Fruit fly (Drosophila melanogaster) whole organism, wandering third instar larva: Measurements from ENCODE around the gene CG13813.

Experiments used
- Abd-B ChIP-seq: fragments of >200 bp; optimal IDR thresholded peaks from 2 replicates; lab custom pipeline; 2017; ENCODE audit warnings: missing biosample characterization, missing genetic modification characterization
- CG32264 ChIP-seq: fragments of 200-800 bp; sonication (Bioruptor generic); optimal IDR thresholded peaks from 2 replicates; lab custom pipeline; 2016; ENCODE audit warnings: missing biosample characterization, missing genetic modification characterization
- CG9705 ChIP-seq: fragments of 200-800 bp; sonication (Bioruptor generic); optimal IDR thresholded peaks from 2 replicates; lab custom pipeline; 2018; ENCODE audit warnings: missing biosample characterization, mild to moderate bottlenecking, missing genetic modification characterization
- CrebA ChIP-seq: fragments of 200-800 bp; sonication (Bioruptor generic); optimal IDR thresholded peaks from 2 replicates; lab custom pipeline; 2016; ENCODE audit warnings: missing biosample characterization, mild to moderate bottlenecking, missing genetic modification characterization, borderline replicate concordance
- Dfd ChIP-seq: fragments of >200 bp; optimal IDR thresholded peaks from 2 replicates; lab custom pipeline; 2017; ENCODE audit warnings: missing biosample characterization, missing genetic modification characterization
- Dif ChIP-seq: fragments of 200-275, 200-300 bp; sonication (Bioruptor generic); optimal IDR thresholded peaks from 2 replicates; lab custom pipeline; 2018; ENCODE audit warnings: missing biosample characterization, missing genetic modification characterization; ENCODE audit not compliant: partially characterized antibody
- GATAd ChIP-seq: sonication (Bioruptor generic); optimal IDR thresholded peaks from 2 replicates; lab custom pipeline; 2016; ENCODE audit warnings: missing biosample characterization, missing genetic modification characterization
- HLH106 ChIP-seq: fragments of 200-800 bp; optimal IDR thresholded peaks from 3 replicates; lab custom pipeline; 2019; ENCODE audit warnings: missing biosample characterization, mild to moderate bottlenecking, missing genetic modification characterization, moderate library complexity
- Hnf4 ChIP-seq: fragments of 200-800 bp; sonication (Bioruptor generic); optimal IDR thresholded peaks from 2 replicates; lab custom pipeline; 2016; ENCODE audit warnings: missing biosample characterization, mild to moderate bottlenecking, missing genetic modification characterization
- Hr78 ChIP-seq: fragments of >200 bp; optimal IDR thresholded peaks from 2 replicates; lab custom pipeline; 2017; ENCODE audit warnings: missing biosample characterization, missing genetic modification characterization
- Hr83 ChIP-seq: fragments of 200-300 bp; sonication (Bioruptor generic); optimal IDR thresholded peaks from 2 replicates; lab custom pipeline; 2016; ENCODE audit warnings: missing biosample characterization, mild to moderate bottlenecking, missing genetic modification characterization, moderate library complexity; ENCODE audit not compliant: poor library complexity, severe bottlenecking
- Jra ChIP-seq: sonication (Bioruptor generic); optimal IDR thresholded peaks from 2 replicates; lab custom pipeline; 2016; ENCODE audit warnings: missing biosample characterization, missing genetic modification characterization
- Mio ChIP-seq: sonication (Bioruptor generic); optimal IDR thresholded peaks from 2 replicates; lab custom pipeline; 2016; ENCODE audit warnings: missing biosample characterization, missing genetic modification characterization
- Myc ChIP-seq: fragments of >200 bp; optimal IDR thresholded peaks from 2 replicates; lab custom pipeline; 2017
- N ChIP-seq: fragments of >200 bp; optimal IDR thresholded peaks from 2 replicates; lab custom pipeline; 2018; ENCODE audit warnings: missing biosample characterization, missing external identifiers, missing genetic modification characterization
- OdsH ChIP-seq: fragments of 200-800 bp; sonication (Bioruptor generic); optimal IDR thresholded peaks from 2 replicates; lab custom pipeline; 2016; ENCODE audit warnings: missing biosample characterization, mild to moderate bottlenecking, missing genetic modification characterization
- Rel ChIP-seq, 2 experiments: fragments of 200-800 bp; sonication (Bioruptor generic) in 1 of 2; optimal IDR thresholded peaks; 2 replicates in 1 of 2; 3 replicates in 1 of 2; lab custom pipeline; 2016 to 2019; ENCODE audit warnings: mild to moderate bottlenecking in 2 of 2, missing biosample characterization in 2 of 2, missing genetic modification characterization in 2 of 2, moderate library complexity in 1 of 2
- Sp1 ChIP-seq: fragments of 200-800 bp; sonication (Bioruptor generic); optimal IDR thresholded peaks from 3 replicates; lab custom pipeline; 2019; ENCODE audit warnings: missing biosample characterization, mild to moderate bottlenecking, missing genetic modification characterization, moderate library complexity
- br ChIP-seq: fragments of 200-800 bp; sonication (Bioruptor generic); optimal IDR thresholded peaks from 2 replicates; lab custom pipeline; 2016; ENCODE audit warnings: missing biosample characterization, missing genetic modification characterization
- brk ChIP-seq: fragments of 200-800 bp; sonication (Bioruptor generic); optimal IDR thresholded peaks from 2 replicates; lab custom pipeline; 2016; ENCODE audit warnings: missing biosample characterization, mild to moderate bottlenecking, missing genetic modification characterization
- dmrt93B ChIP-seq: fragments of 200-800 bp; sonication (Bioruptor generic); optimal IDR thresholded peaks from 2 replicates; lab custom pipeline; 2018; ENCODE audit warnings: missing biosample characterization, mild to moderate bottlenecking, missing genetic modification characterization
- dsf ChIP-seq: sonication (Bioruptor generic); optimal IDR thresholded peaks from 2 replicates; lab custom pipeline; 2016; ENCODE audit warnings: missing biosample characterization, missing genetic modification characterization, borderline replicate concordance
- ey ChIP-seq: fragments of 200-800 bp; sonication (Bioruptor generic); optimal IDR thresholded peaks from 2 replicates; lab custom pipeline; 2016; ENCODE audit warnings: missing biosample characterization, missing genetic modification characterization
- fru ChIP-seq: fragments of 200-800 bp; sonication (Bioruptor generic); optimal IDR thresholded peaks from 3 replicates; lab custom pipeline; 2016; ENCODE audit warnings: missing biosample characterization, mild to moderate bottlenecking, missing genetic modification characterization
- h ChIP-seq: fragments of 200-800 bp; sonication (Bioruptor generic); optimal IDR thresholded peaks from 3 replicates; lab custom pipeline; 2016; ENCODE audit warnings: missing biosample characterization, mild to moderate bottlenecking, missing genetic modification characterization
- jim ChIP-seq: fragments of 175-275, 200-325 bp; sonication (Bioruptor generic); optimal IDR thresholded peaks from 2 replicates; lab custom pipeline; 2016; ENCODE audit warnings: missing biosample characterization, mild to moderate bottlenecking, missing genetic modification characterization
- lola ChIP-seq: fragments of >200 bp; optimal IDR thresholded peaks from 2 replicates; lab custom pipeline; 2017; ENCODE audit warnings: missing biosample characterization, missing genetic modification characterization
- pan ChIP-seq: fragments of >200 bp; optimal IDR thresholded peaks from 2 replicates; lab custom pipeline; 2017
- rgr ChIP-seq: fragments of 200-800 bp; sonication (Bioruptor generic); optimal IDR thresholded peaks from 3 replicates; lab custom pipeline; 2016; ENCODE audit warnings: missing biosample characterization, mild to moderate bottlenecking, missing genetic modification characterization
- sage ChIP-seq: fragments of 200-800 bp; sonication (Bioruptor generic); optimal IDR thresholded peaks from 2 replicates; lab custom pipeline; 2016; ENCODE audit warnings: missing biosample characterization, mild to moderate bottlenecking, missing genetic modification characterization
- sv ChIP-seq: fragments of 200-800 bp; sonication (Bioruptor generic); optimal IDR thresholded peaks from 3 replicates; lab custom pipeline; 2016; ENCODE audit warnings: missing biosample characterization, missing genetic modification characterization
- tai ChIP-seq: sonication (Bioruptor generic); optimal IDR thresholded peaks from 2 replicates; lab custom pipeline; 2016; ENCODE audit warnings: missing biosample characterization, missing genetic modification characterization
- usp ChIP-seq: fragments of >200 bp; optimal IDR thresholded peaks from 2 replicates; lab custom pipeline; 2017; ENCODE audit warnings: missing biosample characterization, missing genetic modification characterization
- woc ChIP-seq: sonication (Bioruptor generic); optimal IDR thresholded peaks from 2 replicates; lab custom pipeline; 2016; ENCODE audit warnings: missing biosample characterization, mild to moderate bottlenecking, missing genetic modification characterization

Gene CG13813

dm6 chr3L:20265514-20265913, 34.0 kb downstream of the CG13813 start, which contains the start of gene CG32228:
TSS of gene CG32228 (plus strand) at chr3L:20265814.
- TF ChIP-seq h (GFP tag; lab: Kevin White, UChicago) (no peak), dsf (GFP tag; lab: Kevin White, UChicago) (no peak), CG32264 (GFP tag; lab: Kevin White, UChicago) (no peak), OdsH (no peak)

- TF ChIP-seq ey (GFP tag; lab: Kevin White, UChicago) (no peak), jim (GFP tag; lab: Kevin White, UChicago) (no peak), sage (no peak), CG32264 (GFP tag; lab: Kevin White, UChicago) (no peak), Hr83 (GFP tag; lab: Kevin White, UChicago) (no peak)
Observed at dm6 chr3L:20275235-20275634, 43.8 kb downstream of the CG13813 start, which contains the start of gene CG17122. TSS of gene CG17122 (minus strand) at chr3L:20275335.

dm6 chr3L:20275886-20276285, 44.4 kb downstream of the CG13813 start:
- TF ChIP-seq Sp1 (GFP tag; lab: Kevin White, UChicago) (no peak), Hr78 (no peak), brk (GFP tag; lab: Kevin White, UChicago) (no peak), usp (GFP tag; lab: Kevin White, UChicago) (no peak), CrebA (GFP tag; lab: Kevin White, UChicago) (no peak), woc (GFP tag; lab: Kevin White, UChicago) (no peak), ey (GFP tag; lab: Kevin White, UChicago) (no peak), N (GFP tag; lab: Kevin White, UChicago) (no peak), Dif (GFP tag; lab: Kevin White, UChicago) (no peak), CG32264 (GFP tag; lab: Kevin White, UChicago) (no peak), Hr83 (GFP tag; lab: Kevin White, UChicago) (no peak), CG9705 (GFP tag; lab: Kevin White, UChicago) (no peak), Dfd (GFP tag; lab: Kevin White, UChicago) (no peak), Myc (lab: Kevin White, UChicago) (no peak), br (GFP tag; lab: Kevin White, UChicago) (no peak), pan (no peak), GATAd (GFP tag; lab: Kevin White, UChicago) (no peak), sv (no peak), Mio (no peak), fru (GFP tag; lab: Kevin White, UChicago) (no peak)

DNA sequence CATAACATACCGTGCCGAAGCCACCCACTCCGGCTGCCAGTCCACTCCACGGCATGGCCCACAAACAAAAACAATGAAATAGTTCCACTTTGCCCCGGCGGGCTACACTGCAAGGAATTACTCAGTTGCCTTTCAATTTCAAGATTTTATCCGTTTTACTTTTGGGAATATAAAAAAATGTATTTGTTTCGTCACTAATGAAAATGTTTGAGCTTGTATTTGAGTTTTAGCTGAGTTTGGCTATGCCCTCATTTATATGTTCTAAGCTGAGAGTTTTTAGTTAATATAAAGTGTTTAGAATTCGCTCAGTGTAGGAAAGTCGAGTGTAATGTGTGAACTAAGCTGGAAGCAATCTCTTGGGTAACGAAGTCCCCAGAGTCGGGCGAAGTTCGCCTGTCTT, 45.1 kb downstream of the CG13813 start:
- TF ChIP-seq OdsH (no peak), Mio (no peak), pan (no peak), Abd-B (GFP tag; lab: Kevin White, UChicago) (no peak), Dfd (GFP tag; lab: Kevin White, UChicago) (no peak), Hr78 (no peak), Jra (GFP tag; lab: Kevin White, UChicago) (no peak), Hnf4 (GFP tag; lab: Kevin White, UChicago) (no peak), lola (GFP tag; lab: Kevin White, UChicago) (no peak), Rel (GFP tag; optimal IDR thresholded peaks at IDR 0.05; lab: Kevin White, UChicago) (no peak), Rel (tag; optimal IDR thresholded peaks at IDR 0.05; lab: Kevin White, UChicago) (no peak), dmrt93B (no peak), HLH106 (tag; lab: Kevin White, UChicago) (no peak), rgr (no peak), tai (GFP tag; lab: Kevin White, UChicago) (no peak), sv (no peak), jim (GFP tag; lab: Kevin White, UChicago) (no peak), brk (GFP tag; lab: Kevin White, UChicago) (no peak), sage (no peak), Sp1 (GFP tag; lab: Kevin White, UChicago) (no peak), ey (GFP tag; lab: Kevin White, UChicago) (no peak)
